Fruit fly (Drosophila melanogaster) whole organism, embryonic: ENCODE results near the gene Vha68-3.

Experiments
- CG12769 ChIP-seq: fragments of 200-800 bp; sonication (Bioruptor generic); optimal IDR thresholded peaks from 2 replicates; lab custom pipeline; 2019; ENCODE audit warnings: missing biosample characterization, mild to moderate bottlenecking, missing genetic modification characterization, moderate library complexity
- CG17328 ChIP-seq: fragments of 200-800 bp; sonication (Bioruptor generic); IDR thresholded peaks from 2 replicates; pipeline ENCODE4 v1.3.6; 2022; ENCODE audit warnings: missing biosample characterization, missing genetic modification characterization
- CG18619 ChIP-seq: fragments of 200-800 bp; sonication (Bioruptor generic); optimal IDR thresholded peaks from 3 replicates; lab custom pipeline; 2017; ENCODE audit warnings: missing biosample characterization, mild to moderate bottlenecking, missing genetic modification characterization
- CG8089 ChIP-seq: fragments of 200-800 bp; sonication (Bioruptor generic); optimal IDR thresholded peaks from 3 replicates; lab custom pipeline; 2016; ENCODE audit warnings: missing biosample characterization, missing genetic modification characterization
- Dref ChIP-seq: fragments of 200-800 bp; sonication (Bioruptor generic); IDR thresholded peaks from 2 replicates; pipeline ENCODE4 v1.3.6; 2022; ENCODE audit warnings: missing biosample characterization, missing genetic modification characterization
- Jarid2 ChIP-seq: fragments of 200-800 bp; sonication (Bioruptor generic); optimal IDR thresholded peaks from 3 replicates; lab custom pipeline; 2017; ENCODE audit warnings: mild to moderate bottlenecking, missing biosample characterization, missing genetic modification reagents, missing genetic modification characterization
- Lpt ChIP-seq: fragments of >200 bp; optimal IDR thresholded peaks from 2 replicates; lab custom pipeline; 2018; ENCODE audit warnings: missing biosample characterization, missing genetic modification characterization
- NC2α ChIP-seq: fragments of 200-800 bp; sonication (Bioruptor generic); optimal IDR thresholded peaks from 2 replicates; lab custom pipeline; 2016; ENCODE audit warnings: missing biosample characterization, missing genetic modification characterization
- dati ChIP-seq: fragments of 200-800 bp; sonication (Bioruptor generic); IDR thresholded peaks from 2 replicates; pipeline ENCODE4 v1.3.6; 2022; ENCODE audit warnings: missing biosample characterization, missing genetic modification characterization
- dm ChIP-seq: fragments of 200-800 bp; sonication (Bioruptor generic); optimal IDR thresholded peaks from 3 replicates; lab custom pipeline; 2016; ENCODE audit warnings: missing biosample characterization, missing genetic modification characterization
- onecut ChIP-seq: fragments of 200-800 bp; sonication (Bioruptor generic); IDR thresholded peaks from 2 replicates; pipeline ENCODE4 v1.3.6; 2022; ENCODE audit warnings: missing biosample characterization, missing genetic modification characterization
- psq ChIP-seq: fragments of 200-800 bp; sonication (Bioruptor generic); optimal IDR thresholded peaks from 2 replicates; lab custom pipeline; 2017; ENCODE audit warnings: missing biosample characterization, missing genetic modification characterization
- zfh2 ChIP-seq: fragments of 200-800 bp; sonication (Bioruptor generic); optimal IDR thresholded peaks from 2 replicates; lab custom pipeline; 2016; ENCODE audit warnings: missing biosample characterization, missing genetic modification characterization

DNA sequence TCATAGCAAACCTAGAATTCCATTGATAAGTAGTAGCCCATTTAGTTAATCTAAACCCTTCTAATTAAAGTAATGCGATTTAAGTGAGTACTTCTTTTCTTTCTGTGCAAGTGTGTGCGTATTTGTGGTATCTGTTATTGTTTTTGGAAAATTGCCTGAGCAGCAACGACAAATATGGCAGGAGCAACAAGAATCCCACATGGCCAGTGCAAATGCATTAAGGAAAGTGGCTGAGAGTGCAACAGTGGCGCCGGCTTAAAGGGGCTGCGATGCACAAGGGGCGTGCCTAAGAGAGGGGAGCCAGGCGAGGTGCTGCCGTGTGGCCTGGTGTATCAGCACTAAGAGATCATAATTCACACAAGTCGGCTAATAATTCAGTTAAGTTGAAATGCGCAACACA lies 9.0 kb upstream of the Vha68-3 start:
- TF ChIP-seq dati (GFP tag; lab: Robert Waterston, UW) (no peak), onecut (no peak), psq (GFP tag; lab: Kevin White, UChicago) (no peak), dm (GFP tag; lab: Kevin White, UChicago) (no peak), Jarid2 (GFP tag; lab: Kevin White, UChicago) (no peak), Lpt (no peak), zfh2 (GFP tag; lab: Kevin White, UChicago) (no peak), NC2α (GFP tag; lab: Kevin White, UChicago) (no peak), CG12769 (tag; lab: Kevin White, UChicago) (no peak), CG17328 (GFP tag; lab: Robert Waterston, UW) (no peak), CG18619 (GFP tag; lab: Kevin White, UChicago) (no peak), CG8089 (no peak), Dref (no peak)
